Worm (Caenorhabditis elegans): Measurements from ENCODE around the gene F35H10.10.

Gene F35H10.10

ce11 chrIV:8325667-8326066 is 12.9 kb upstream of the F35H10.10 start, which contains the start of gene F35H10.3:
Gene F35H10.3 (plus strand): TSS chrIV:8325967.
- TF ChIP-seq ref-1 (GFP tag; conservative IDR thresholded peaks at IDR 0.05) (no peak), med-1 (GFP tag; optimal IDR thresholded peaks at IDR 0.05; ENCODE audit: insufficient read depth) (no peak), klf-2 (GFP tag; conservative IDR thresholded peaks at IDR 0.05) (no peak), tab-1 (GFP tag; IDR thresholded peaks at IDR 0.05) (no peak), cog-1 (tag; optimal IDR thresholded peaks at IDR 0.05) (no peak), T22C8.4 (GFP tag; IDR thresholded peaks at IDR 0.05) (no peak), flt-1 (GFP tag; IDR thresholded peaks at IDR 0.05) (no peak), ztf-23 (GFP tag; IDR thresholded peaks at IDR 0.05) (no peak), ztf-29 (GFP tag; IDR thresholded peaks at IDR 0.05) (no peak)

- TF ChIP-seq klf-2 (GFP tag; conservative IDR thresholded peaks at IDR 0.05): no peak
- no peak for TF ChIP-seq ztf-29 (GFP tag; IDR thresholded peaks at IDR 0.05)
- no peak for TF ChIP-seq ref-1 (GFP tag; conservative IDR thresholded peaks at IDR 0.05)
- no peak for TF ChIP-seq med-1 (GFP tag; optimal IDR thresholded peaks at IDR 0.05; ENCODE audit: insufficient read depth)
- no peak for TF ChIP-seq flt-1 (GFP tag; IDR thresholded peaks at IDR 0.05)
- no peak for TF ChIP-seq tab-1 (GFP tag; IDR thresholded peaks at IDR 0.05)
- no peak for TF ChIP-seq cog-1 (tag; optimal IDR thresholded peaks at IDR 0.05)
- TF ChIP-seq T22C8.4 (GFP tag; IDR thresholded peaks at IDR 0.05): no peak
- TF ChIP-seq ztf-23 (GFP tag; IDR thresholded peaks at IDR 0.05): no peak
Observed at ce11 chrIV:8318799-8319198, 6.1 kb upstream of the F35H10.10 start.

DNA sequence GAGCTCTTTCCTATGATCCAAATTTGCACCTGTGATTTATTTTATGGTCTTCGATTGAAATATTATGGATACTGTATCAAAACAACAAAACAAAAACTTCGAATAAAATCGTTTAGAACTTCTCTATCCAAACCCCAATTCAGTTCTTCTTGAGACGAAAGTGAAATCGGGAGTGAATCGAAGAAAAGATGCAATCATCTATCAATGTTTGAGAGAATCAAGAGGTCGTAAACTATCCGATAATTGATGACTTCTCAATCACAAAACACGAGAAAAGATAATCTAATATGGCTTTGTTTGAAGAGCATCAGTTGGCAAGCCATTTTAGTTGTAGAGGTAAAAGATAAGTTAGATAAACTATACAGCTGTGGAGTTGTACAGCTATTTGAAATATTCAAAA is 5.1 kb upstream of the F35H10.10 start:
- TF ChIP-seq ztf-29 (GFP tag; IDR thresholded peaks at IDR 0.05) (no peak), ref-1 (GFP tag; conservative IDR thresholded peaks at IDR 0.05) (no peak), ztf-23 (GFP tag; IDR thresholded peaks at IDR 0.05) (no peak), cog-1 (tag; optimal IDR thresholded peaks at IDR 0.05) (no peak), klf-2 (GFP tag; conservative IDR thresholded peaks at IDR 0.05) (no peak), flt-1 (GFP tag; IDR thresholded peaks at IDR 0.05) (no peak), tab-1 (GFP tag; IDR thresholded peaks at IDR 0.05) (no peak), med-1 (GFP tag; optimal IDR thresholded peaks at IDR 0.05; ENCODE audit: insufficient read depth) (no peak), T22C8.4 (GFP tag; IDR thresholded peaks at IDR 0.05) (no peak)

DNA sequence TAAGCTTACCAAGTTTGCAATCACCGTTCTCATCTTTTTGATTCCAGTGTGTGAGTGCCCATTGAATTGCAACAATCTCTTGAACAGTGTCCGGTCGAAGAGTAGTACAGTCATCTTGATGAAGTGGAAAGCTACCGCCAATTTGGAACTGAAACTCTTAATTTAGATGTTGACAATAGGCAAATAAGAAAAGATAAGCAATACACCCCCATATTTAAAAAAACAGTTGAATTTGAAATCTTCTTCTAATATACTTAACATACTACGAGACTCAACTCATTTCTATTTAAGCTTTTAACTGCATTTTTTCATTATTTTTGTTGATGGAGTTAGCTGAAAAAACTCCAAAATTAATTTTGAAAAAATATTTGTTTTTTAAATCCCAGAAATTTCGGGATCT is 641 bp downstream of the F35H10.10 start:
- TF ChIP-seq cog-1 (tag; optimal IDR thresholded peaks at IDR 0.05) (no peak), ztf-29 (GFP tag; IDR thresholded peaks at IDR 0.05) (no peak), med-1 (GFP tag; optimal IDR thresholded peaks at IDR 0.05; ENCODE audit: insufficient read depth) (no peak), tab-1 (GFP tag; IDR thresholded peaks at IDR 0.05) (no peak), flt-1 (GFP tag; IDR thresholded peaks at IDR 0.05) (no peak), ref-1 (GFP tag; conservative IDR thresholded peaks at IDR 0.05) (no peak), T22C8.4 (GFP tag; IDR thresholded peaks at IDR 0.05) (no peak), klf-2 (GFP tag; conservative IDR thresholded peaks at IDR 0.05) (no peak), ztf-23 (GFP tag; IDR thresholded peaks at IDR 0.05) (no peak)

- no peak for TF ChIP-seq ztf-23 (GFP tag; IDR thresholded peaks at IDR 0.05)
- TF ChIP-seq klf-2 (GFP tag; conservative IDR thresholded peaks at IDR 0.05): no peak
- no peak for TF ChIP-seq ztf-29 (GFP tag; IDR thresholded peaks at IDR 0.05)
- no peak for TF ChIP-seq cog-1 (tag; optimal IDR thresholded peaks at IDR 0.05)
- TF ChIP-seq tab-1 (GFP tag; IDR thresholded peaks at IDR 0.05): no peak
- TF ChIP-seq T22C8.4 (GFP tag; IDR thresholded peaks at IDR 0.05): no peak
- no peak for TF ChIP-seq flt-1 (GFP tag; IDR thresholded peaks at IDR 0.05)
- TF ChIP-seq ref-1 (GFP tag; conservative IDR thresholded peaks at IDR 0.05): no peak
- TF ChIP-seq med-1 (GFP tag; optimal IDR thresholded peaks at IDR 0.05; ENCODE audit: insufficient read depth): no peak
Observed at ce11 chrIV:8307408-8307807, 5.3 kb downstream of the F35H10.10 start.

DNA sequence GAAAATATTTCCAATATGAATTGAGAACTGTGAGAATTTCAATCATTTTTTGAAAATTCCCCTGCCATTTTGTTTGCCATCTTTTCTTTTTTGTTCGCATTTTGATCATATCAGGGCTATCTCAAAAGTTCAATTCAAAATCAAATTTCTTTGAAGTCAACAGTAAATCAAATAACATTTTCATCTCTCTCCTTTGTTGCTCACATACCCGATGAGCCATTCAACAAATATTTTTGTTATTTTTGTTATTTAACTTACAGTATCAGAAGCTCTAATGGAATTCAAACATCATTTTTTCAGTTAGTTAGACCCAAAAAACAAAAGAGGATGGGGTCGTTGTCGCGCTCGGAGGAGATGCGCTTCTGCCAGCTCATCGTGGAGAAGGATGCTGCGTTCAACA is 9.1 kb downstream of the F35H10.10 start, which contains the start of gene vha-5:
vha-5 (plus strand) TSS at position 301 of the 400 bp plus-strand sequence.
- TF ChIP-seq ztf-29 (GFP tag; IDR thresholded peaks at IDR 0.05) (no peak), ztf-23 (GFP tag; IDR thresholded peaks at IDR 0.05) (no peak), klf-2 (GFP tag; conservative IDR thresholded peaks at IDR 0.05) (no peak), cog-1 (tag; optimal IDR thresholded peaks at IDR 0.05) (no peak)

ce11 chrIV:8302648-8303161 is 10.0 kb downstream of the F35H10.10 start:
- TF ChIP-seq tab-1 (GFP tag; IDR thresholded peaks at IDR 0.05): no peak

ce11 chrIV:8301925-8302324 is 10.8 kb downstream of the F35H10.10 start:
- TF ChIP-seq ref-1 (GFP tag; conservative IDR thresholded peaks at IDR 0.05) (no peak), tab-1 (GFP tag; IDR thresholded peaks at IDR 0.05) (no peak), ztf-29 (GFP tag; IDR thresholded peaks at IDR 0.05) (no peak)

DNA sequence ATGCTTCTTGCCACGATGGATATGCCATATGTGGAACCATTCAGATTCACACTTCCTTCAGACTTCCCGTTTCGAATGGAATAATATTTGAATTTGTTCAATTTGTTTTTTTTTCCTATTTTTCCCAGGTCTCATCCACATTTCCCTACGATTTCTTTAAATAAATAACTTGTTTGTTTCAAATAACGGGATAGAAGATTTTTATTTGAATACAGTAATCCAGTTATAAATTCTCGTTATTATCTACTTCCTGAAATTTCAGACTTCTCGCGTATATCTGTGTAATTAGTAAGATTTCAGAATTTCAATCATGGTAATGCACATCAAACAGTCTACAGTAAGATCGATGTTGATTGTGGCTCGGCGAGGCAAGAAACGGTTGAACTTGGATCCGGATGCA is 12.3 kb downstream of the F35H10.10 start, which contains the start of gene F35H10.5:
F35H10.5 (plus strand) TSS at position 301 of the 400 bp plus-strand sequence.
- TF ChIP-seq tab-1 (GFP tag; IDR thresholded peaks at IDR 0.05): no peak
- no peak for TF ChIP-seq klf-2 (GFP tag; conservative IDR thresholded peaks at IDR 0.05)
- TF ChIP-seq cog-1 (tag; optimal IDR thresholded peaks at IDR 0.05): no peak
- TF ChIP-seq ref-1 (GFP tag; conservative IDR thresholded peaks at IDR 0.05): no peak
- no peak for TF ChIP-seq ztf-29 (GFP tag; IDR thresholded peaks at IDR 0.05)
- TF ChIP-seq med-1 (GFP tag; optimal IDR thresholded peaks at IDR 0.05; ENCODE audit: insufficient read depth): no peak
- no peak for TF ChIP-seq flt-1 (GFP tag; IDR thresholded peaks at IDR 0.05)
- no peak for TF ChIP-seq T22C8.4 (GFP tag; IDR thresholded peaks at IDR 0.05)
- no peak for TF ChIP-seq ztf-23 (GFP tag; IDR thresholded peaks at IDR 0.05)

- TF ChIP-seq med-1 (GFP tag; optimal IDR thresholded peaks at IDR 0.05; ENCODE audit: insufficient read depth) (no peak), cog-1 (tag; optimal IDR thresholded peaks at IDR 0.05) (no peak), ztf-29 (GFP tag; IDR thresholded peaks at IDR 0.05) (no peak), flt-1 (GFP tag; IDR thresholded peaks at IDR 0.05) (no peak), ztf-23 (GFP tag; IDR thresholded peaks at IDR 0.05) (no peak), ref-1 (GFP tag; conservative IDR thresholded peaks at IDR 0.05) (no peak), tab-1 (GFP tag; IDR thresholded peaks at IDR 0.05) (no peak), T22C8.4 (GFP tag; IDR thresholded peaks at IDR 0.05) (no peak), klf-2 (GFP tag; conservative IDR thresholded peaks at IDR 0.05) (no peak)
Observed at ce11 chrIV:8299636-8300035, 13.1 kb downstream of the F35H10.10 start, which contains the start of gene F35H10.6. Gene F35H10.6 (plus strand): TSS chrIV:8299936.
